Fruit fly (Drosophila melanogaster): Measurements from ENCODE around the gene CG45690.
A peak's percentile ranks its signal among the peaks of the same experiment; 100 is the strongest.

The CG45690 gene

dm6 chr2L:10676933-10677714 is 19.0 kb downstream of the CG45690 start, which contains the start of gene CG17104 (continued):
- TF ChIP-seq NK7.1 (GFP tag; optimal IDR thresholded peaks at IDR 0.05) = no peak
- no peak for TF ChIP-seq CHES-1-like (GFP tag; optimal IDR thresholded peaks at IDR 0.05)
- TF ChIP-seq Sry-δ (GFP tag; optimal IDR thresholded peaks at IDR 0.05) = no peak
- TF ChIP-seq odd (GFP tag; optimal IDR thresholded peaks at IDR 0.05) = peak; percentile 7
- no peak for TF ChIP-seq CG4707 (GFP tag; optimal IDR thresholded peaks at IDR 0.05)
- TF ChIP-seq Aef1 (GFP tag; IDR thresholded peaks at IDR 0.05) = peak; percentile 35; the same call in 1 of the 3 replicates
- TF ChIP-seq nau (GFP tag; optimal IDR thresholded peaks at IDR 0.05) = no peak
- TF ChIP-seq Mrtf (GFP tag; IDR thresholded peaks at IDR 0.05) = no peak
- peak; percentile 31 for TF ChIP-seq Hmr (GFP tag; optimal IDR thresholded peaks at IDR 0.05)
- no peak for TF ChIP-seq CG33213 (GFP tag; optimal IDR thresholded peaks at IDR 0.05)
- no peak for TF ChIP-seq CG4730 (GFP tag; IDR thresholded peaks at IDR 0.05)
- TF ChIP-seq CG17361 (GFP tag; IDR thresholded peaks at IDR 0.05) = no peak
- TF ChIP-seq Usf (GFP tag; optimal IDR thresholded peaks at IDR 0.05) = no peak
- TF ChIP-seq sc (optimal IDR thresholded peaks at IDR 0.05) = no peak
- no peak for TF ChIP-seq sc (GFP tag; optimal IDR thresholded peaks at IDR 0.05)
- TF ChIP-seq Stat92E (GFP tag; optimal IDR thresholded peaks at IDR 0.05) = no peak
- TF ChIP-seq sisA (GFP tag; IDR thresholded peaks at IDR 0.05) = no peak; the same call in 1 of the 2 replicates
- TF ChIP-seq CG16863 (GFP tag; optimal IDR thresholded peaks at IDR 0.05) = no peak
- no peak for TF ChIP-seq gsb (GFP tag; IDR thresholded peaks at IDR 0.05)
- no peak for TF ChIP-seq CG12299 (tag; optimal IDR thresholded peaks at IDR 0.05)
- TF ChIP-seq Chrac-16 (GFP tag; optimal IDR thresholded peaks at IDR 0.05) = no peak
- TF ChIP-seq CG17359 (tag; optimal IDR thresholded peaks at IDR 0.05) = peak; percentile 1
- TF ChIP-seq Dad (GFP tag; optimal IDR thresholded peaks at IDR 0.05) = no peak
- no peak for TF ChIP-seq CG2202 (tag; optimal IDR thresholded peaks at IDR 0.05)
- peak; percentile 32 for TF ChIP-seq CG7556 (GFP tag; optimal IDR thresholded peaks at IDR 0.05)
- TF ChIP-seq aop (GFP tag; IDR thresholded peaks at IDR 0.05) = no peak
- no peak for TF ChIP-seq inv (GFP tag; IDR thresholded peaks at IDR 0.05; ENCODE audit: partially characterized antibody)
- TF ChIP-seq CG14014 (GFP tag; IDR thresholded peaks at IDR 0.05) = 0 out of 2 replicates have a peak, but pooled peaks have one; percentile 8
- no peak for TF ChIP-seq CG10209 (GFP tag; optimal IDR thresholded peaks at IDR 0.05)
- TF ChIP-seq eve (GFP tag; optimal IDR thresholded peaks at IDR 0.05) = no peak
- no peak for TF ChIP-seq ase (GFP tag; IDR thresholded peaks at IDR 0.05)
- TF ChIP-seq Deaf1 (tag; optimal IDR thresholded peaks at IDR 0.05) = no peak
- TF ChIP-seq ERR (GFP tag; optimal IDR thresholded peaks at IDR 0.05) = no peak
- TF ChIP-seq CG12391 (tag; optimal IDR thresholded peaks at IDR 0.05) = peak; percentile 28
- TF ChIP-seq CG6272 (GFP tag; IDR thresholded peaks at IDR 0.05) = no peak
- TF ChIP-seq usp (GFP tag; optimal IDR thresholded peaks at IDR 0.05) = no peak
- TF ChIP-seq Lpt (GFP tag; optimal IDR thresholded peaks at IDR 0.05) = no peak
- no peak for TF ChIP-seq klu (GFP tag; IDR thresholded peaks at IDR 0.05)
- no peak for TF ChIP-seq Hr39 (optimal IDR thresholded peaks at IDR 0.05)
- peak; percentile 69 for TF ChIP-seq sens (GFP tag)
- TF ChIP-seq Atf6 (GFP tag; IDR thresholded peaks at IDR 0.05) = no peak
- TF ChIP-seq psq (GFP tag; optimal IDR thresholded peaks at IDR 0.05) = no peak
- TF ChIP-seq bcd (GFP tag; optimal IDR thresholded peaks at IDR 0.05) = peak; percentile 4
- TF ChIP-seq Ravus (GFP tag; IDR thresholded peaks at IDR 0.05) = no peak
- TF ChIP-seq CG31365 (tag; optimal IDR thresholded peaks at IDR 0.05) = no peak
- no peak for TF ChIP-seq ssp (GFP tag; IDR thresholded peaks at IDR 0.05)
- no peak for TF ChIP-seq CG15696 (tag; optimal IDR thresholded peaks at IDR 0.05)
- no peak for TF ChIP-seq CG1024 (GFP tag; IDR thresholded peaks at IDR 0.05)
- TF ChIP-seq CG4404 (GFP tag; IDR thresholded peaks at IDR 0.05) = no peak
- TF ChIP-seq dimm (GFP tag; IDR thresholded peaks at IDR 0.05) = no peak
- no peak for TF ChIP-seq CG11723 (GFP tag; optimal IDR thresholded peaks at IDR 0.05)
- no peak for TF ChIP-seq gcm (GFP tag; optimal IDR thresholded peaks at IDR 0.05)

All from whole organism, embryonic.